Worm (Caenorhabditis elegans) whole organism, midembryonic: Measurements from ENCODE around the gene nlp-41.

Source experiments
- T22C8.4 ChIP-seq: fragments of 200-800 bp; sonication (Bioruptor generic); IDR thresholded peaks from 2 replicates; pipeline ENCODE4 v1.3.6; 2022; ENCODE audit warnings: missing genetic modification characterization, missing compliant biosample characterization
- cog-1 ChIP-seq: sonication (generic microtip); optimal IDR thresholded peaks from 2 replicates; lab custom pipeline; 2016; ENCODE audit warnings: missing genetic modification characterization, missing compliant biosample characterization
- flt-1 ChIP-seq: fragments of 200-800 bp; sonication (Bioruptor generic); IDR thresholded peaks from 2 replicates; pipeline ENCODE4 v1.3.6; 2022; ENCODE audit warnings: missing genetic modification characterization, missing compliant biosample characterization
- klf-2 ChIP-seq: fragments of 200-800 bp; sonication (Bioruptor generic); conservative IDR thresholded peaks from 2 replicates; pipeline ENCODE4 v1.3.6; 2022; ENCODE audit warnings: missing genetic modification reagents, missing genetic modification characterization, missing compliant biosample characterization
- med-1 ChIP-seq: sonication (generic microtip); optimal IDR thresholded peaks from 2 replicates; lab custom pipeline; 2017; ENCODE audit warnings: missing genetic modification characterization, mild to moderate bottlenecking, missing compliant biosample characterization, antibody characterized with exemption, missing genetic modification reagents; ENCODE audit not compliant: insufficient read depth
- ref-1 ChIP-seq: fragments of 200-800 bp; sonication (Bioruptor generic); conservative IDR thresholded peaks from 2 replicates; pipeline ENCODE4 v1.3.6; 2022; ENCODE audit warnings: missing genetic modification reagents, missing genetic modification characterization, missing compliant biosample characterization
- tab-1 ChIP-seq: fragments of 200-800 bp; sonication (Bioruptor generic); IDR thresholded peaks from 2 replicates; pipeline ENCODE4 v1.3.6; 2022; ENCODE audit warnings: missing genetic modification characterization, missing compliant biosample characterization
- ztf-23 ChIP-seq: fragments of 200-800 bp; sonication (Bioruptor generic); IDR thresholded peaks from 2 replicates; pipeline ENCODE4 v1.3.6; 2022; ENCODE audit warnings: missing genetic modification reagents, missing genetic modification characterization, missing compliant biosample characterization
- ztf-29 ChIP-seq: fragments of 200-800 bp; sonication (Bioruptor generic); IDR thresholded peaks from 2 replicates; pipeline ENCODE4 v1.3.6; 2022; ENCODE audit warnings: missing genetic modification reagents, missing genetic modification characterization, missing compliant biosample characterization

Gene nlp-41

DNA sequence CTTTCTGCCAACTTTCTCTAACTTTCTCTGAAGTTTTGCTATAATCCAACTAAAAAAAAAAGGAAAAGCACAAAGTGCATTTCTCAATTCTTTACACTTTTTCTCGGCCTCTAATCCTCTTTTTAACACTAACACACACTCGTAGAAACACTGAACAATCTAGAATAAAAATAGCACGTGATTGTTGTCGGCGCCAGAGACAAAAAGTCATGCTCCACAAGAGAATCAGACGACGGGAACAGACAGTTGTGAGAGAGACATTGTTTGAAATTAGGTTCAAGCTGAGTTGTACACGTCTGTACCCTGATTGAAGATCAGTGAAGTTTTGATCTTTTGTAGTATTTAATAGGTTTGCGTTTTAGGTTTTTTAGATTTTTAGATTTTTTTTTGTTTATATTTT, 47.7 kb downstream of the nlp-41 start:
- TF ChIP-seq tab-1 (GFP tag; lab: Robert Waterston, UW): no peak
- TF ChIP-seq klf-2: no peak
- TF ChIP-seq ztf-23: no peak
- no peak for TF ChIP-seq T22C8.4 (GFP tag; lab: Robert Waterston, UW)
- TF ChIP-seq ref-1 (GFP tag; lab: Robert Waterston, UW): no peak
- no peak for TF ChIP-seq med-1 (GFP tag; lab: Kevin White, UChicago)
- TF ChIP-seq ztf-29 (GFP tag; lab: Robert Waterston, UW): no peak
- no peak for TF ChIP-seq flt-1
- no peak for TF ChIP-seq cog-1

DNA sequence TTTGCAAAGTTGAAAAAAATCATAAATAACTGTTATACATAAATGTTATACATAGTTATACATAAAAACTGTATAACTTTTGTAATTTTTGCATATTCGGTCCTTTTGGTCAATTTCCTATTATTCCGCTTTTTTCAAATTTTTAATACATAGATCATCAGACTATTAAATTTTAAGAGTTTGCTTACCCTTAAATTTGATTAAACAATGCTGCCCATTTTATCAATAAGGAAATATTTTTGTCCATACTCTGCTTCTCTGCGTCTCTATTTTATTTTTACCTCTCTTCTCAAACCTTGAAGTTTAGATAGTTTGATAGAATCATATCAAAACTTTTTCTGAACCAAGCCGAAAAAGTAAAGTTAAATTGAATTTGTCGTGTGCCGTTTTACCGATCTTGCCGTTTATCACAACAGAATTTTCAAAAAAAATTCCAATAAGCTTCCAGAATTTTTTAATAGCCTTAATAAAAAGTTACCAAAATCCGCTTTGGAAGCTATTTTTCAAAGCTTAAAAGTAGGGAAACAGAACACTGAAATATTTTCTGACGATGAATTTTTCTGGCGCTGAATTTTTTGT, 48.7 kb downstream of the nlp-41 start:
- no peak for TF ChIP-seq ref-1 (GFP tag; lab: Robert Waterston, UW)
- TF ChIP-seq ztf-29 (GFP tag; lab: Robert Waterston, UW): no peak
- TF ChIP-seq flt-1: no peak
- no peak for TF ChIP-seq med-1 (GFP tag; lab: Kevin White, UChicago)
- TF ChIP-seq tab-1 (GFP tag; lab: Robert Waterston, UW): no peak
- no peak for TF ChIP-seq ztf-23
- TF ChIP-seq T22C8.4 (GFP tag; lab: Robert Waterston, UW): no peak
- no peak for TF ChIP-seq klf-2
- no peak for TF ChIP-seq cog-1

- no peak for TF ChIP-seq ztf-29 (GFP tag; lab: Robert Waterston, UW)
- TF ChIP-seq med-1 (GFP tag; lab: Kevin White, UChicago): no peak
- no peak for TF ChIP-seq ztf-23
- no peak for TF ChIP-seq cog-1
- TF ChIP-seq flt-1: no peak
- no peak for TF ChIP-seq ref-1 (GFP tag; lab: Robert Waterston, UW)
- TF ChIP-seq T22C8.4 (GFP tag; lab: Robert Waterston, UW): no peak
- TF ChIP-seq klf-2: no peak
- TF ChIP-seq tab-1 (GFP tag; lab: Robert Waterston, UW): no peak
These were observed 49.4 kb downstream of the nlp-41 start for ce11 chrII:14599933-14600630.

DNA sequence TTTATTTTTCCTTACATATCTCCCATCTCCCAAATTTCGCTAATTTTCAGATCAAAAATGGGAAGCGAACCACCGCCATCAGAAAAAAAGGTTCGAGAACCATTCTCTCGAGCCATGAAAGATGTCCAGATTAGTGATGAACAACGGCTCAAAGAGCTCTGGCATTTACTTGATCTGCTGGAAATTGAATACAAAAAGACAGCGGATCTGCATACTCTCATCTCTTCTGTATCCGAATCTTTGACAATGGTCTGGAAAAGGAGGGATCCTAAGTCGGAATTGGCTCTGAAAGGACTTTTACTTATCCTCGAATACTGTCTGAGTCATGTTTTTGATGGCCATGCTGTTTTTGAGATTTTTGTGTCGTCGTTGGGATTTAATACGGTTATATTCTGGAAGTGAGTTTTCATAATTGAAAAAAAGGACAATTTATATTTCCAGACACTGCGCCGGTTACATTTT, 50.2 kb downstream of the nlp-41 start, which contains the start of gene tps-2:
Gene tps-2, plus strand, starts transcription at position 51 of the 462 bp plus-strand sequence.
- no peak for TF ChIP-seq med-1 (GFP tag; lab: Kevin White, UChicago)
- no peak for TF ChIP-seq klf-2
- TF ChIP-seq ref-1 (GFP tag; lab: Robert Waterston, UW): no peak
- TF ChIP-seq cog-1: no peak
- TF ChIP-seq T22C8.4 (GFP tag; lab: Robert Waterston, UW): no peak
- TF ChIP-seq ztf-23: no peak
- no peak for TF ChIP-seq ztf-29 (GFP tag; lab: Robert Waterston, UW)
- no peak for TF ChIP-seq tab-1 (GFP tag; lab: Robert Waterston, UW)
- TF ChIP-seq flt-1: no peak
